Fruit fly (Drosophila melanogaster): ENCODE data around the gene CG32152.
A peak's percentile ranks its signal among the peaks of the same experiment; 100 is the strongest.

CG32152 gene

DNA sequence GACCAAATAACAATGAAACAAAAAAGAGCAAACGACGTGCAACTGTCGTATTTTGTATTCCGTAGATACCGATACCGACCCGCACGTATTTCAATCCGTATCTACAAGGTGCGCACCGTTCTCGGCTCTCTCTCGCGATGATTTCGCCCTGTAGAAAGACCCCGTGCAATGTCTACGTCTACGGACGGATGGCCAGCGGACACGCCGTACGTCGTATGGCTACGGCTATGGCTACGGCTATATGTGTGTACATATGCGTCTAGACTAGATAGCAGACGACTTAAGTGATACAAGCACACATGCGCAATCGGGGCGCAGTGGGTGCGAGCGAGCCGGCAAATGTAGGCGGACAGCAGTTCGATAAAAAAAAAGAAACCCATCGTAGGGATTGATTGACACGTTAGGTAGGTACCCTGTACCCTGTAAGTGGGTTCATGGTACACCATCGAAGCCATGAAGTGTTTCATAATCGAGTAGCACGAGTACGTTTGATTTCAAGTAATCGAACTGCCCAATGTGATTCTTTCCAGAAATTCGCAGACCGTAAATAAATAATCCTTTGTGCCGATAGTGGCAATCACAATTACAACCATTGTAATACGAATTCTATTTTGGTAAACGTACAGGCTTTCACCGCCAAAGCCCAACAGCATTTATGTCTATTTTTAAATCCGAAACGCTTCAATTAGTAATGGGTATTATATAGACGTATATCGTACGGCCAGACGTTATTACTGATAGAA is 5.8 kb upstream of the CG32152 start (continued):
- TF ChIP-seq tll (GFP tag; optimal IDR thresholded peaks at IDR 0.05) (no peak), z (GFP tag; IDR thresholded peaks at IDR 0.05) (no peak), D19A (tag; optimal IDR thresholded peaks at IDR 0.05) (no peak), hkb (optimal IDR thresholded peaks at IDR 0.05) (no peak), hkb (GFP tag; IDR thresholded peaks at IDR 0.05) (no peak), HHEX (GFP tag; optimal IDR thresholded peaks at IDR 0.05) (no peak), sima (GFP tag; optimal IDR thresholded peaks at IDR 0.05) (no peak), Mes4 (GFP tag; optimal IDR thresholded peaks at IDR 0.05) (no peak), Usf (GFP tag; optimal IDR thresholded peaks at IDR 0.05) (no peak), Lpt (GFP tag; optimal IDR thresholded peaks at IDR 0.05) (no peak), CG8924 (tag; optimal IDR thresholded peaks at IDR 0.05) (peak; percentile 23), CG6683 (GFP tag; optimal IDR thresholded peaks at IDR 0.05) (no peak), Abd-B (GFP tag; optimal IDR thresholded peaks at IDR 0.05) (no peak), CG15011 (GFP tag; optimal IDR thresholded peaks at IDR 0.05) (peak; percentile 22), disco-r (GFP tag; optimal IDR thresholded peaks at IDR 0.05) (peak; percentile 10), phol (tag; optimal IDR thresholded peaks at IDR 0.05) (peak; percentile 29), Dbx (GFP tag; IDR thresholded peaks at IDR 0.05) (no peak), CG12219 (GFP tag; optimal IDR thresholded peaks at IDR 0.05) (no peak), pros (GFP tag; optimal IDR thresholded peaks at IDR 0.05) (no peak), CG17385 (GFP tag; optimal IDR thresholded peaks at IDR 0.05) (no peak), CG15269 (tag; optimal IDR thresholded peaks at IDR 0.05) (peak; percentile 63), sens-2 (GFP tag; IDR thresholded peaks at IDR 0.05) (no peak), CG7745 (tag; optimal IDR thresholded peaks at IDR 0.05) (no peak), CG8478 (optimal IDR thresholded peaks at IDR 0.05) (no peak), tin (GFP tag; optimal IDR thresholded peaks at IDR 0.05) (no peak), shn (GFP tag; optimal IDR thresholded peaks at IDR 0.05) (peak; percentile 19), Bdp1 (GFP tag; optimal IDR thresholded peaks at IDR 0.05) (no peak), CG11560 (tag; IDR thresholded peaks at IDR 0.05) (peak; percentile 34; the same call in 1 of the 3 replicates), twi (tag; optimal IDR thresholded peaks at IDR 0.05) (no peak), CG10274 (GFP tag; optimal IDR thresholded peaks at IDR 0.05) (peak; percentile 16), Fer2 (tag; optimal IDR thresholded peaks at IDR 0.05) (no peak), CG13287 (GFP tag; IDR thresholded peaks at IDR 0.05; ENCODE audit: partially characterized antibody) (no peak), CG16779 (GFP tag; IDR thresholded peaks at IDR 0.05) (no peak), repo (GFP tag; optimal IDR thresholded peaks at IDR 0.05) (no peak), vnd (GFP tag; IDR thresholded peaks at IDR 0.05; ENCODE audit: partially characterized antibody) (no peak), HmgZ (tag; optimal IDR thresholded peaks at IDR 0.05) (no peak), wor (GFP tag; IDR thresholded peaks at IDR 0.05) (no peak), fd96Cb (tag; optimal IDR thresholded peaks at IDR 0.05) (peak; percentile 10), CG11398 (GFP tag; optimal IDR thresholded peaks at IDR 0.05) (no peak), CG2199 (GFP tag; IDR thresholded peaks at IDR 0.05) (peak; percentile 68; the same call in 1 of the 3 replicates), Tbp (GFP tag; optimal IDR thresholded peaks at IDR 0.05) (no peak), CG6854 (GFP tag; optimal IDR thresholded peaks at IDR 0.05) (no peak), CG12744 (GFP tag; optimal IDR thresholded peaks at IDR 0.05) (no peak), grau (tag; optimal IDR thresholded peaks at IDR 0.05) (peak; percentile 54), CG31388 (GFP tag; optimal IDR thresholded peaks at IDR 0.05) (no peak), CG12299 (tag; optimal IDR thresholded peaks at IDR 0.05) (no peak), CG1647 (GFP tag; optimal IDR thresholded peaks at IDR 0.05) (no peak), Chrac-16 (GFP tag; optimal IDR thresholded peaks at IDR 0.05) (peak; percentile 34), CG5953 (GFP tag; IDR thresholded peaks at IDR 0.05) (no peak), Dad (GFP tag; optimal IDR thresholded peaks at IDR 0.05) (no peak), crp (GFP tag; optimal IDR thresholded peaks at IDR 0.05) (no peak)
